Worm (Caenorhabditis elegans): ENCODE data around the gene vha-12.

Gene vha-12

DNA sequence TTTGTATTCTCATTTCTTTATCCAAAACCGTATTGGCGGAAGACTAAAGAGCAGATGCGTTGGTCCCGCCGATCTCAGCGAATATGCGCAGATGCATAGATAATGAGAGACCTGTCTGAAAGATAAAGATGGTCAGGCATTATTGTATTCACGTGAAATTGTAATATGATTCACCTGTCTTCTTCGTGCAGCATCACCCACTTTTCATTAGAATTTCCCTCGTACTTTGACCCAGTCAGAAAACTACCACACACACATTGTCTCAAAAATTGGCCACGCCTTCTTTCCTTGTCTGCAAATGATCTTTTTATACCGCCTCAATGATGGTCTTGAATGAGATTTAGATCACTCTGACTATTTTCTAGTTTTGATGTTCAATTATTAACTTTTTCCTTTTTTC is 44.8 kb upstream of the vha-12 start:
- TF ChIP-seq ama-1 (optimal IDR thresholded peaks at IDR 0.05) = peak; percentile 62
- no peak for TF ChIP-seq pha-4 (tag; optimal IDR thresholded peaks at IDR 0.05)
- TF ChIP-seq fkh-10 (GFP tag; optimal IDR thresholded peaks at IDR 0.05) = no peak
- TF ChIP-seq mdl-1 (tag; optimal IDR thresholded peaks at IDR 0.05) = no peak
- no peak for TF ChIP-seq ztf-11 (tag; optimal IDR thresholded peaks at IDR 0.05)
- no peak for TF ChIP-seq aly-2 (tag; optimal IDR thresholded peaks at IDR 0.05)
- no peak for TF ChIP-seq nhr-12 (tag; optimal IDR thresholded peaks at IDR 0.05)
- no peak for TF ChIP-seq hmg-11 (tag; optimal IDR thresholded peaks at IDR 0.05)
- no peak for TF ChIP-seq nhr-77 (tag; optimal IDR thresholded peaks at IDR 0.05)
- no peak for TF ChIP-seq lsy-12 (tag; optimal IDR thresholded peaks at IDR 0.05)
- TF ChIP-seq ceh-28 (tag; optimal IDR thresholded peaks at IDR 0.05) = no peak
- no peak for TF ChIP-seq nhr-25 (tag; optimal IDR thresholded peaks at IDR 0.05)
- no peak for TF ChIP-seq nhr-237 (tag; optimal IDR thresholded peaks at IDR 0.05)
- TF ChIP-seq mml-1 (tag; optimal IDR thresholded peaks at IDR 0.05) = peak; percentile 59
- TF ChIP-seq lin-39 (tag; optimal IDR thresholded peaks at IDR 0.05) = no peak
- no peak for TF ChIP-seq R02D3.7 (tag; optimal IDR thresholded peaks at IDR 0.05)
- no peak for TF ChIP-seq nhr-76 (tag; optimal IDR thresholded peaks at IDR 0.05)
- TF ChIP-seq nhr-67 (tag; optimal IDR thresholded peaks at IDR 0.05) = no peak
- no peak for TF ChIP-seq ceh-16 (tag; optimal IDR thresholded peaks at IDR 0.05)
- TF ChIP-seq egl-27 (tag; optimal IDR thresholded peaks at IDR 0.05) = no peak
- peak; percentile 44 for TF ChIP-seq nhr-23 (tag; optimal IDR thresholded peaks at IDR 0.05)
- no peak for TF ChIP-seq jun-1 (tag; optimal IDR thresholded peaks at IDR 0.05)
- TF ChIP-seq egl-5 (tag; optimal IDR thresholded peaks at IDR 0.05) = no peak
- TF ChIP-seq sea-2 (GFP tag; optimal IDR thresholded peaks at IDR 0.05) = no peak
- TF ChIP-seq unc-62 (GFP tag; optimal IDR thresholded peaks at IDR 0.05) = no peak
- no peak for TF ChIP-seq fkh-2 (tag; optimal IDR thresholded peaks at IDR 0.05)
- no peak for TF ChIP-seq ceh-9 (tag; optimal IDR thresholded peaks at IDR 0.05)
- no peak for TF ChIP-seq ztf-4 (tag; optimal IDR thresholded peaks at IDR 0.05)
- TF ChIP-seq nhr-43 (tag; optimal IDR thresholded peaks at IDR 0.05; ENCODE audit: poor library complexity, severe bottlenecking) = peak; percentile 42
- no peak for TF ChIP-seq tbx-2 (tag; optimal IDR thresholded peaks at IDR 0.05)
- TF ChIP-seq ZK546.5 (tag; optimal IDR thresholded peaks at IDR 0.05) = no peak

DNA sequence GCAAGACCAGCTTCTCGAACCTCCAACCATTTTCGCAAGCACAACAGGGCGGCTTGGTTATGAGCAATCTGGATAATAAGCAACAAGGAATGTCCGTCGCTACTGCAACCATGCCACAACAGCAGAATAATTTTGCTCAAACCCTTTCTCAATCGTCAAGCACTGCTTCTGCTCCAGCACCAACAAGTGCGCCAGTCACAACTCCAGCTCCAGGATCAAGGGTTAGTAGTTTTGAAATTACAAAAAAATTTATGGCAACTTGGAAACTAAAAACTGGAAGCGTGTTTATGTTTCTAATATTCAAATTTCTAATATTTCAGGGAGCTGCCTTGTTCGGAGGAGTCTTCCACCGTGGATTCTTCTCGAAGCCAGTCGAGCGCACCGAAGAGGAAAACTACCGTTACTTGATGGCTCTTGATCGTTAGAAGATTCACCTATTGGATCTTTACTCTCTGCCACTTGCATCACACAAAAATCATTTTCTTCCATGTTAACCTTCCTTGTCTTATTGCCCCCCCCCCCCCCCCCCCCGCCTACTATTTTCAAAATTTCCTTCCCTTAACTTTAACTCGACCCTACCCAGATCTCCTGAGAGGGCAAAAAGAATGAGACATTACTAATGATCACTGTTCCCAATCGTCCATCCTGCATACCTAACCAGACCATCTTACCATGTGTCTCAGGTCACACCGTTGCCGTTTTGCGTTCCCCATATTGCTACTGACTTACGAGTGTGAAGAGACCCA is 43.9 kb upstream of the vha-12 start:
- TF ChIP-seq fkh-10 (GFP tag; optimal IDR thresholded peaks at IDR 0.05) (no peak), nhr-237 (tag; optimal IDR thresholded peaks at IDR 0.05) (no peak), lsy-12 (tag; optimal IDR thresholded peaks at IDR 0.05) (peak; percentile 24), lin-39 (tag; optimal IDR thresholded peaks at IDR 0.05) (no peak), fos-1 (tag; optimal IDR thresholded peaks at IDR 0.05) (no peak), ceh-28 (tag; optimal IDR thresholded peaks at IDR 0.05) (no peak), ama-1 (optimal IDR thresholded peaks at IDR 0.05) (peak; percentile 79), nhr-25 (tag; optimal IDR thresholded peaks at IDR 0.05) (peak; percentile 16), snpc-4 (tag; optimal IDR thresholded peaks at IDR 0.05) (no peak), nhr-12 (tag; optimal IDR thresholded peaks at IDR 0.05) (no peak), nhr-77 (tag; optimal IDR thresholded peaks at IDR 0.05) (no peak), ceh-9 (tag; optimal IDR thresholded peaks at IDR 0.05) (no peak), sea-2 (GFP tag; optimal IDR thresholded peaks at IDR 0.05) (no peak), nhr-43 (tag; optimal IDR thresholded peaks at IDR 0.05; ENCODE audit: poor library complexity, severe bottlenecking) (peak; percentile 73)

DNA sequence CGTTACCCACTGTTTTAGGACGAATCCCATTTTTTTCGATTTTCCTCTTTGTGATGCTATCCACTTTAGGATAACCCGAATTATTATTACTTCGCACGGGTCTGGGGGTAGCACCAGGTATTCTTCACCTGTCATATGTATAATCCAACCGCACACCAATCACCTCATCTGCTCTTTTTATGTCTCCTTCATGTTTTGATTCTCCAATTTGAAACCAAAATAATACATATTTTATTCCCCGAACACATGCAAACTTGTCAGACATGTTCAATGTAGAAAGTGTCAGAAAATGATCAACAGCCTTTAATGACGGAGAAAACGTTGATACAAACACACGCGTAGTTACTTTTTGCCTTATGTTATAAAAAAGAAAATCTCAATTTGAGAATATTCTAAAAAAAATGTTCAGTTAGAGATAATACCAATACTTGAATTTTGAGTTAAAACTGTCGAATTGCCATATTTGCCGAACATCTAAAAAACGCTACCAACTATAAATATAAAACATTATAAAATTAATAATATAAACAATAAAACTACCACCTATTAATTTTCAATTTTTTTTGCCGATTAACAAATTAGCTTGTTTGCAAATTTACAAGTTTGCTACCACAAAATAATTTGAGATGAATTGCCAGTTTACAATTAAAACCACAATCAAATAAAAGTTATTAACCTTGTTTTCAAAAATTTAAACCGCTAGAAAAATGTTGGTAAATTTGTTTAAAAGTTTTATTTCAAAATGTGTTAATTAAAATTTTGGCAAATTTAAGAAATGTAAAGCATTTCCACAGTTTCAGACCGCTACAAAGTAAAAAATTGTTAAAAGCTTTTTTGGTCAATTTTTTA is 43.1 kb upstream of the vha-12 start:
- TF ChIP-seq nhr-67 (tag; optimal IDR thresholded peaks at IDR 0.05) (no peak), unc-39 (tag; optimal IDR thresholded peaks at IDR 0.05) (no peak), aly-2 (tag; optimal IDR thresholded peaks at IDR 0.05) (peak; percentile 28), ceh-82 (tag; optimal IDR thresholded peaks at IDR 0.05) (no peak), daf-12 (tag; optimal IDR thresholded peaks at IDR 0.05) (no peak), lin-39 (tag; optimal IDR thresholded peaks at IDR 0.05) (no peak), nhr-23 (tag; optimal IDR thresholded peaks at IDR 0.05) (peak; percentile 55), snpc-4 (tag; optimal IDR thresholded peaks at IDR 0.05) (no peak), elt-3 (tag; optimal IDR thresholded peaks at IDR 0.05) (peak in 1 of 3 experiments; percentile 69), ceh-9 (tag; optimal IDR thresholded peaks at IDR 0.05) (no peak), unc-62 (GFP tag; optimal IDR thresholded peaks at IDR 0.05) (no peak), nhr-76 (tag; optimal IDR thresholded peaks at IDR 0.05) (no peak), nhr-11 (tag; optimal IDR thresholded peaks at IDR 0.05) (no peak), sea-2 (GFP tag; optimal IDR thresholded peaks at IDR 0.05) (no peak), lin-15B (tag; optimal IDR thresholded peaks at IDR 0.05) (no peak), hmg-11 (tag; optimal IDR thresholded peaks at IDR 0.05) (no peak), nfya-1 (tag; optimal IDR thresholded peaks at IDR 0.05; ENCODE audit: insufficient read depth) (peak; percentile 67), eor-1 (tag; optimal IDR thresholded peaks at IDR 0.05) (no peak), ama-1 (optimal IDR thresholded peaks at IDR 0.05) (peak; percentile 97), nhr-25 (tag; optimal IDR thresholded peaks at IDR 0.05) (peak; percentile 89), nhr-237 (tag; optimal IDR thresholded peaks at IDR 0.05) (no peak), mdl-1 (tag; optimal IDR thresholded peaks at IDR 0.05) (no peak), ZK546.5 (tag; optimal IDR thresholded peaks at IDR 0.05) (no peak), elt-1 (tag; optimal IDR thresholded peaks at IDR 0.05) (no peak), tbx-2 (tag; optimal IDR thresholded peaks at IDR 0.05) (peak; percentile 19), nhr-12 (tag; optimal IDR thresholded peaks at IDR 0.05) (no peak), nhr-43 (tag; optimal IDR thresholded peaks at IDR 0.05; ENCODE audit: poor library complexity, severe bottlenecking) (peak; percentile 54), lsy-12 (tag; optimal IDR thresholded peaks at IDR 0.05) (peak; percentile 23), skn-1 (tag; optimal IDR thresholded peaks at IDR 0.05) (no peak)
